Worm (Caenorhabditis elegans) whole organism, L1 larva: ENCODE results near the gene wrt-1.

ENCODE experiments used
- C04F5.9 ChIP-seq: sonication (generic microtip); optimal IDR thresholded peaks from 2 replicates; lab custom pipeline; 2016; ENCODE audit warnings: missing genetic modification characterization, missing compliant biosample characterization
- C16A3.4 ChIP-seq: fragments of 150-350 bp; optimal IDR thresholded peaks from 2 replicates; lab custom pipeline; 2014; ENCODE audit warnings: missing biosample characterization, missing genetic modification characterization
- C34B4.2 ChIP-seq: sonication (generic microtip); optimal IDR thresholded peaks from 2 replicates; lab custom pipeline; 2017; ENCODE audit warnings: mild to moderate bottlenecking, missing genetic modification characterization, missing compliant biosample characterization
- ama-1 ChIP-seq: fragments of 150-350 bp; optimal IDR thresholded peaks from 2 replicates; lab custom pipeline; 2014
- blmp-1 ChIP-seq: fragments of 150-350 bp; optimal IDR thresholded peaks from 2 replicates; lab custom pipeline; 2014; ENCODE audit warnings: missing biosample characterization, missing genetic modification characterization
- ceh-63 ChIP-seq: fragments of 200-800 bp; sonication (Bioruptor generic); optimal IDR thresholded peaks from 2 replicates; lab custom pipeline; 2018; ENCODE audit warnings: mild to moderate bottlenecking, missing genetic modification characterization, missing compliant biosample characterization
- ceh-8 ChIP-seq: fragments of 200-800 bp; sonication (Bioruptor generic); optimal IDR thresholded peaks from 2 replicates; lab custom pipeline; 2018; ENCODE audit warnings: mild to moderate bottlenecking, missing genetic modification characterization, moderate library complexity, missing compliant biosample characterization
- ceh-82 ChIP-seq, 3 experiments: fragments of 150-350 bp in 1 of 3; sonication (generic microtip) in 2 of 3; optimal IDR thresholded peaks; 2 replicates each; lab custom pipeline; 2014 to 2017; ENCODE audit warnings: missing biosample characterization in 3 of 3, missing genetic modification characterization in 3 of 3
- ces-1 ChIP-seq: fragments of 150-350 bp; optimal IDR thresholded peaks from 2 replicates; lab custom pipeline; 2014; ENCODE audit warnings: missing biosample characterization, missing genetic modification reagents, missing genetic modification characterization
- efl-3 ChIP-seq: fragments of 200-800 bp; sonication (Bioruptor generic); optimal IDR thresholded peaks from 2 replicates; lab custom pipeline; 2018; ENCODE audit warnings: mild to moderate bottlenecking, missing genetic modification characterization, missing compliant biosample characterization
- egl-13 ChIP-seq: sonication (generic microtip); optimal IDR thresholded peaks from 2 replicates; lab custom pipeline; 2016; ENCODE audit warnings: missing genotype, missing genetic modification reagents, missing genetic modification characterization, missing compliant biosample characterization
- elt-2 ChIP-seq: sonication (generic microtip); optimal IDR thresholded peaks from 2 replicates; lab custom pipeline; 2016; ENCODE audit warnings: missing genetic modification characterization, mild to moderate bottlenecking, inconsistent platforms, missing compliant biosample characterization, missing genetic modification reagents
- fkh-4 ChIP-seq: sonication (generic microtip); optimal IDR thresholded peaks from 2 replicates; lab custom pipeline; 2016; ENCODE audit warnings: missing compliant biosample characterization, missing genetic modification characterization, borderline replicate concordance
- fos-1 ChIP-seq: fragments of 150-350 bp; optimal IDR thresholded peaks from 2 replicates; lab custom pipeline; 2014; ENCODE audit warnings: missing biosample characterization, missing genetic modification characterization
- grh-1 ChIP-seq: fragments of 200-800 bp; sonication (Bioruptor generic); IDR thresholded peaks from 2 replicates; pipeline ENCODE4 v1.3.6; 2022; ENCODE audit warnings: missing genetic modification reagents, missing genetic modification characterization, missing compliant biosample characterization
- hlh-4 ChIP-seq: sonication (generic microtip); optimal IDR thresholded peaks from 2 replicates; lab custom pipeline; 2016; ENCODE audit warnings: mild to moderate bottlenecking, missing genetic modification characterization, missing compliant biosample characterization
- irx-1 ChIP-seq: sonication (generic microtip); optimal IDR thresholded peaks from 2 replicates; lab custom pipeline; 2016; ENCODE audit warnings: missing genetic modification characterization, missing compliant biosample characterization
- lir-3 ChIP-seq: sonication (generic microtip); optimal IDR thresholded peaks from 2 replicates; lab custom pipeline; 2016; ENCODE audit warnings: mild to moderate bottlenecking, missing genetic modification characterization, moderate library complexity, missing compliant biosample characterization; ENCODE audit not compliant: poor library complexity
- lsy-2 ChIP-seq, 2 experiments: fragments of 150-350 bp; optimal IDR thresholded peaks; 2 replicates each; lab custom pipeline; 2014; ENCODE audit warnings: missing biosample characterization in 2 of 2, missing genetic modification characterization in 2 of 2
- mab-9 ChIP-seq: fragments of 200-800 bp; sonication (Bioruptor generic); IDR thresholded peaks from 2 replicates; pipeline ENCODE4 v1.3.6; 2022; ENCODE audit warnings: missing genetic modification reagents, missing genetic modification characterization, missing compliant biosample characterization
- mef-2 ChIP-seq: fragments of 150-350 bp; optimal IDR thresholded peaks from 2 replicates; lab custom pipeline; 2014; ENCODE audit warnings: missing biosample characterization, missing genetic modification characterization
- nhr-12 ChIP-seq: sonication (generic microtip); optimal IDR thresholded peaks from 2 replicates; lab custom pipeline; 2017; ENCODE audit warnings: missing biosample characterization, missing genetic modification characterization
- nhr-19 ChIP-seq: fragments of 200-800 bp; sonication (Bioruptor generic); conservative IDR thresholded peaks from 2 replicates; pipeline ENCODE4 v1.3.6; 2022; ENCODE audit warnings: missing genetic modification characterization, missing compliant biosample characterization
- nhr-20 ChIP-seq: sonication (generic microtip); optimal IDR thresholded peaks from 2 replicates; lab custom pipeline; 2016; ENCODE audit warnings: mild to moderate bottlenecking, missing genetic modification characterization, missing compliant biosample characterization
- nhr-76 ChIP-seq: sonication (generic microtip); optimal IDR thresholded peaks from 2 replicates; lab custom pipeline; 2017; ENCODE audit warnings: missing biosample characterization, missing genetic modification characterization
- nhr-84 ChIP-seq: sonication (generic microtip); optimal IDR thresholded peaks from 2 replicates; lab custom pipeline; 2017; ENCODE audit warnings: missing biosample characterization, missing genetic modification characterization
- snu-23 ChIP-seq: sonication (generic microtip); optimal IDR thresholded peaks from 2 replicates; lab custom pipeline; 2016; ENCODE audit warnings: missing genetic modification characterization, missing compliant biosample characterization
- sptf-1 ChIP-seq: fragments of 150-350 bp; optimal IDR thresholded peaks from 2 replicates; lab custom pipeline; 2014; ENCODE audit warnings: missing biosample characterization, missing genetic modification characterization
- sup-37 ChIP-seq: fragments of 200-800 bp; sonication (Bioruptor generic); optimal IDR thresholded peaks from 2 replicates; lab custom pipeline; 2018; ENCODE audit warnings: mild to moderate bottlenecking, missing genetic modification characterization, missing compliant biosample characterization
- swsn-7 ChIP-seq: sonication (generic microtip); optimal IDR thresholded peaks from 2 replicates; lab custom pipeline; 2016; ENCODE audit warnings: missing genetic modification characterization, missing compliant biosample characterization
- unc-30 ChIP-seq: sonication (generic microtip); optimal IDR thresholded peaks from 2 replicates; lab custom pipeline; 2017; ENCODE audit warnings: missing biosample characterization, missing genetic modification characterization
- unc-62 ChIP-seq: fragments of 150-350 bp; optimal IDR thresholded peaks from 2 replicates; lab custom pipeline; 2014; ENCODE audit warnings: missing biosample characterization, missing genetic modification reagents, missing genetic modification characterization
- unc-86 ChIP-seq: sonication (generic microtip); optimal IDR thresholded peaks from 2 replicates; lab custom pipeline; 2016; ENCODE audit warnings: missing genetic modification characterization, missing compliant biosample characterization
- unc-98 ChIP-seq: fragments of 200-800 bp; sonication (Bioruptor generic); IDR thresholded peaks from 2 replicates; pipeline ENCODE4 v1.3.6; 2022; ENCODE audit warnings: missing genetic modification characterization, missing compliant biosample characterization
- vab-15 ChIP-seq: sonication (generic microtip); optimal IDR thresholded peaks from 2 replicates; lab custom pipeline; 2017; ENCODE audit warnings: missing genotype, mild to moderate bottlenecking, missing genetic modification characterization, missing compliant biosample characterization
- ztf-11 ChIP-seq, 2 experiments: sonication (generic microtip); optimal IDR thresholded peaks; 2 replicates each; lab custom pipeline; 2016 to 2017; ENCODE audit warnings: missing genetic modification characterization in 2 of 2, missing biosample characterization in 1 of 2, missing compliant biosample characterization in 1 of 2
- ztf-4 ChIP-seq: fragments of 150-350 bp; optimal IDR thresholded peaks from 2 replicates; lab custom pipeline; 2014; ENCODE audit warnings: missing biosample characterization, missing genetic modification characterization

The wrt-1 gene

DNA sequence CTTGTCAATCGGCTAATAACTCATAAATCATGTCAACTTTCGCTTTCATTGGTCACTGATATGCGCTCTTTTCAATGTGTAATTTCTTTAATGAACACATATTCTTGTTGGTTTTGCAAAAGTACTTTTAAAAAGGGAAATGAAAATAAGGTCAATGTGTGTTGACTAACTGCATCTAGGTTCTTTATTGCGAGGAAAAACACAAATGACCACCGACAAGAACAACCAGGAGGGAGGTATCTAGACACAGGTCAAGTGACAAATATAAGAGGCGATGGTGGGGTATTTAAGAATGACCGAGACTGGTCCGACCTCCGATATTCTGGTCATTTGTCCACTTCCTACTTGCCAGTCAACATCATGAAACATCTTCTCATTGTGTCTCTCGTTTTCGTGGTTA, 34.7 kb upstream of the wrt-1 start, which contains the start of gene spi-1:
spi-1 (plus strand) TSS at position 178 of the 400 bp plus-strand sequence.
- TF ChIP-seq nhr-12 (tag; lab: Kevin White, UChicago) = no peak
- peak; percentile 63 for TF ChIP-seq blmp-1 (tag; lab: Kevin White, UChicago)

DNA sequence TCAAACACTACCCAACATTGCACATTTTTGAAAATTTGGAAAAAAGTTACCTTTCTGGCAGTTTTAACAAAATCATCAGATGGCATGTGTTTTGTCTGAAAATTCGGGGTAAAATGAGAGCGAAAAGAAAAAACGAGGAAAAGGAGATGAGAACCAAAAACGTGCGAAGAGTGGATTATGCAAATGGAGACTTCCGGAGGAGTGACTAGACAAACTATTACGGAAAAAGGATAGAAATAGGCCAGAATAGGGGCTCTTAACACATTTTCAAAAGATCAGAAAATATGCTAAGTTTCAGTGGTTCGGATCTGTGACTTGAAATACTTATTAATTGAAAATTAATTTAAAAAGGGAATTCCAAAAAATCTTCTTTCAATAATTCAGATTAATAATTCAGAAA, 31.4 kb upstream of the wrt-1 start, which contains the start of gene srab-14:
srab-14 (minus strand) TSS at position 101 of the 400 bp plus-strand sequence.
- no peak for TF ChIP-seq C34B4.2
- TF ChIP-seq efl-3 (GFP tag; lab: Kevin White, UChicago) = no peak
- TF ChIP-seq egl-13 (tag; lab: Kevin White, UChicago) = no peak
- no peak for TF ChIP-seq mef-2 (tag; lab: Kevin White, UChicago)
- no peak for TF ChIP-seq nhr-76 (tag; lab: Kevin White, UChicago)
- TF ChIP-seq lsy-2 (tag; optimal IDR thresholded peaks at IDR 0.05; lab: Kevin White, UChicago) = no peak
- TF ChIP-seq swsn-7 (tag; lab: Kevin White, UChicago) = no peak
- TF ChIP-seq snu-23 (GFP tag; lab: Kevin White, UChicago) = no peak
- no peak for TF ChIP-seq irx-1 (tag; lab: Kevin White, UChicago)
- no peak for TF ChIP-seq ceh-82 (tag; optimal IDR thresholded peaks at IDR 0.05; lab: Kevin White, UChicago)
- no peak for TF ChIP-seq ama-1 (lab: Kevin White, UChicago)
- no peak for TF ChIP-seq ztf-4 (tag; lab: Kevin White, UChicago)
- TF ChIP-seq lir-3 (tag; lab: Kevin White, UChicago) = no peak
- TF ChIP-seq, all 84 proteins: peak for 0

- TF ChIP-seq ceh-8 (no peak), unc-62 (GFP tag; lab: Kevin White, UChicago) (no peak), unc-98 (GFP tag; lab: Robert Waterston, UW) (no peak), ceh-63 (no peak), nhr-84 (tag; lab: Kevin White, UChicago) (no peak), ces-1 (GFP tag; lab: Kevin White, UChicago) (no peak), grh-1 (GFP tag; lab: Robert Waterston, UW) (no peak), sup-37 (no peak), sptf-1 (tag; lab: Kevin White, UChicago) (no peak), mab-9 (GFP tag; lab: Robert Waterston, UW) (no peak), blmp-1 (tag; lab: Kevin White, UChicago) (no peak), fkh-4 (tag; lab: Kevin White, UChicago) (no peak), elt-2 (tag; lab: Kevin White, UChicago) (no peak), unc-30 (tag; lab: Kevin White, UChicago) (no peak)
Observed at ce11 chrII:7505005-7505404, 25.8 kb upstream of the wrt-1 start, which contains the start of gene C28F5.1. C28F5.1 (plus strand) TSS chrII:7505305.

- TF ChIP-seq nhr-20 (no peak), mab-9 (GFP tag; lab: Robert Waterston, UW) (no peak), ztf-11 (tag; optimal IDR thresholded peaks at IDR 0.05; lab: Kevin White, UChicago) (no peak), unc-86 (tag; lab: Kevin White, UChicago) (no peak), nhr-19 (GFP tag; lab: Robert Waterston, UW) (no peak), C04F5.9 (no peak), swsn-7 (tag; lab: Kevin White, UChicago) (no peak), fos-1 (tag; lab: Kevin White, UChicago) (no peak), ztf-4 (tag; lab: Kevin White, UChicago) (no peak), unc-98 (GFP tag; lab: Robert Waterston, UW) (no peak), C16A3.4 (tag; lab: Kevin White, UChicago) (no peak), hlh-4 (tag; lab: Kevin White, UChicago) (no peak), vab-15 (tag; lab: Kevin White, UChicago) (no peak)
Observed at ce11 chrII:7519221-7519620, 11.6 kb upstream of the wrt-1 start, which contains the start of gene glb-9. glb-9 (minus strand) TSS chrII:7519321.
